Fruit fly (Drosophila melanogaster) whole organism, prepupa: ENCODE data around the gene qjt.

Source experiments
- Blimp-1 ChIP-seq: fragments of 200-800 bp; sonication (Bioruptor generic); optimal IDR thresholded peaks from 3 replicates; lab custom pipeline; 2017; ENCODE audit warnings: missing biosample characterization, missing genetic modification characterization, mild to moderate bottlenecking, moderate library complexity, missing genetic modification reagents
- CG3032 ChIP-seq: fragments of 200-800 bp; optimal IDR thresholded peaks from 2 replicates; lab custom pipeline; 2019; ENCODE audit warnings: missing biosample characterization, mild to moderate bottlenecking, missing genetic modification characterization, moderate library complexity
- CG32006 ChIP-seq: fragments of 200-800 bp; sonication (Bioruptor generic); optimal IDR thresholded peaks from 3 replicates; lab custom pipeline; 2017; ENCODE audit warnings: missing biosample characterization, mild to moderate bottlenecking, missing genetic modification characterization
- CG6854 ChIP-seq: fragments of 200-800 bp; sonication (Bioruptor generic); optimal IDR thresholded peaks from 2 replicates; lab custom pipeline; 2017; ENCODE audit warnings: missing biosample characterization, mild to moderate bottlenecking, missing genetic modification characterization
- Eip78C ChIP-seq: fragments of 200-800 bp; sonication (Bioruptor generic); peaks from one replicate; lab custom pipeline; 2016; ENCODE audit warnings: missing biosample characterization, missing genetic modification characterization
- Hr38 ChIP-seq: sonication (Bioruptor generic); optimal IDR thresholded peaks from 2 replicates; lab custom pipeline; 2016; ENCODE audit warnings: missing biosample characterization, missing genetic modification characterization
- Lpt ChIP-seq: fragments of 200-800 bp; sonication (Bioruptor generic); optimal IDR thresholded peaks from 3 replicates; lab custom pipeline; 2016; ENCODE audit warnings: missing biosample characterization, missing genetic modification characterization
- lz ChIP-seq: fragments of 200-800 bp; sonication (Bioruptor generic); optimal IDR thresholded peaks from 3 replicates; lab custom pipeline; 2016; ENCODE audit warnings: missing biosample characterization, missing genetic modification characterization
- topi ChIP-seq: fragments of 200-800 bp; sonication (Bioruptor generic); optimal IDR thresholded peaks from 3 replicates; lab custom pipeline; 2016; ENCODE audit warnings: missing biosample characterization, missing genetic modification characterization

- TF ChIP-seq CG6854 (GFP tag; lab: Kevin White, UChicago) (no peak), lz (GFP tag; lab: Kevin White, UChicago) (no peak), CG3032 (tag; lab: Kevin White, UChicago) (no peak), Blimp-1 (GFP tag; lab: Kevin White, UChicago) (no peak), CG32006 (no peak), Hr38 (GFP tag; lab: Kevin White, UChicago) (no peak), Eip78C (GFP tag; lab: Kevin White, UChicago) (no peak), topi (GFP tag; lab: Kevin White, UChicago) (no peak), Lpt (GFP tag; lab: Kevin White, UChicago) (no peak)
Measured at dm6 chr3L:17478826-17479225, at the start of gene qjt, which contains the start of gene CG13733.
